Worm (Caenorhabditis elegans) whole organism, young adult: ENCODE results near the gene pho-9.

ENCODE experiments used
- B0019.2 ChIP-seq: fragments of 200-800 bp; sonication (Bioruptor generic); conservative IDR thresholded peaks from 2 replicates; pipeline ENCODE4 v1.3.6; 2022; ENCODE audit warnings: missing genetic modification reagents, missing genetic modification characterization, missing compliant biosample characterization
- B0035.1 ChIP-seq: sonication (generic microtip); optimal IDR thresholded peaks from 2 replicates; lab custom pipeline; 2016; ENCODE audit warnings: missing genetic modification characterization, mild to moderate bottlenecking, missing compliant biosample characterization, missing genotype, missing genetic modification reagents
- B0336.3 ChIP-seq: fragments of 200-800 bp; sonication (Bioruptor generic); IDR thresholded peaks from 2 replicates; pipeline ENCODE4 v1.3.6; 2022; ENCODE audit warnings: missing genetic modification characterization, missing compliant biosample characterization
- C06A6.2 ChIP-seq: fragments of 200-800 bp; sonication (Bioruptor generic); conservative IDR thresholded peaks from 2 replicates; pipeline ENCODE4 v1.3.6; 2022; ENCODE audit warnings: missing genetic modification characterization, missing compliant biosample characterization
- D2030.7 ChIP-seq: fragments of 200-800 bp; sonication (Bioruptor generic); IDR thresholded peaks from 2 replicates; pipeline ENCODE4 v1.3.6; 2022; ENCODE audit warnings: missing genetic modification reagents, missing genetic modification characterization, missing compliant biosample characterization
- F23B12.7 ChIP-seq: sonication (generic microtip); optimal IDR thresholded peaks from 2 replicates; lab custom pipeline; 2017; ENCODE audit warnings: missing genetic modification characterization, mild to moderate bottlenecking, missing compliant biosample characterization, antibody characterized with exemption, moderate library complexity; ENCODE audit not compliant: insufficient read depth
- F37B4.10 ChIP-seq: fragments of 200-800 bp; sonication (Bioruptor generic); IDR thresholded peaks from 2 replicates; pipeline ENCODE4 v1.3.6; 2022; ENCODE audit warnings: missing genetic modification characterization, missing compliant biosample characterization
- F39B2.1 ChIP-seq: fragments of 200-800 bp; sonication (Bioruptor generic); IDR thresholded peaks from 2 replicates; pipeline ENCODE4 v1.3.6; 2022; ENCODE audit warnings: missing genetic modification reagents, missing genetic modification characterization, missing compliant biosample characterization
- F57C9.4 ChIP-seq: sonication (generic microtip); optimal IDR thresholded peaks from 2 replicates; lab custom pipeline; 2017; ENCODE audit warnings: mild to moderate bottlenecking, missing genetic modification characterization, missing compliant biosample characterization
- K11D2.4 ChIP-seq: fragments of 200-800 bp; sonication (Bioruptor generic); IDR thresholded peaks from 2 replicates; pipeline ENCODE4 v1.3.6; 2022; ENCODE audit warnings: missing genetic modification reagents, missing genetic modification characterization, missing compliant biosample characterization
- Y53F4B.3 ChIP-seq: fragments of 200-800 bp; sonication (Bioruptor generic); IDR thresholded peaks from 2 replicates; pipeline ENCODE4 v1.3.6; 2022; ENCODE audit warnings: missing genetic modification reagents, missing genetic modification characterization, missing compliant biosample characterization
- Y79H2A.3 ChIP-seq: fragments of 200-800 bp; sonication (Bioruptor generic); conservative IDR thresholded peaks from 2 replicates; pipeline ENCODE4 v1.3.6; 2022; ENCODE audit warnings: missing genetic modification reagents, missing genetic modification characterization, missing compliant biosample characterization
- Y95B8A.8 ChIP-seq: fragments of 200-800 bp; sonication (Bioruptor generic); IDR thresholded peaks from 2 replicates; pipeline ENCODE4 v1.3.6; 2022; ENCODE audit warnings: missing genetic modification reagents, missing genetic modification characterization, missing compliant biosample characterization
- ama-1 ChIP-seq, 3 experiments: fragments of 150-350 bp in 1 of 3; sonication (generic microtip) in 2 of 3; optimal IDR thresholded peaks; 2 replicates each; lab custom pipeline; 2014 to 2018; ENCODE audit warnings: missing biosample characterization in 2 of 3, missing genetic modification characterization in 2 of 3, missing genetic modification reagents in 2 of 3
- aptf-3 ChIP-seq: fragments of 200-800 bp; sonication (Bioruptor generic); IDR thresholded peaks from 2 replicates; pipeline ENCODE4 v1.3.6; 2022; ENCODE audit warnings: missing genetic modification characterization, missing compliant biosample characterization
- atf-7 ChIP-seq: sonication (generic microtip); optimal IDR thresholded peaks from 2 replicates; lab custom pipeline; 2017; ENCODE audit warnings: mild to moderate bottlenecking, missing genetic modification characterization, missing compliant biosample characterization
- attf-6 ChIP-seq: fragments of 200-800 bp; sonication (Bioruptor generic); IDR thresholded peaks from 2 replicates; pipeline ENCODE4 v1.3.6; 2022; ENCODE audit warnings: missing genetic modification reagents, missing genetic modification characterization, missing compliant biosample characterization
- cebp-1 ChIP-seq, 2 experiments: fragments of 200-800 bp in 1 of 2; sonication (Bioruptor generic) in 1 of 2; sonication (generic microtip) in 1 of 2; IDR thresholded peaks in 1 of 2; optimal IDR thresholded peaks in 1 of 2; 2 replicates each; pipeline versions ENCODE4 v1.3.6 to Lab custom; 2017 to 2022; ENCODE audit warnings: missing compliant biosample characterization in 2 of 2, missing genetic modification characterization in 2 of 2, mild to moderate bottlenecking in 1 of 2, missing genetic modification reagents in 1 of 2, moderate library complexity in 1 of 2
- cebp-2 ChIP-seq: fragments of 200-800 bp; sonication (Bioruptor generic); IDR thresholded peaks from 2 replicates; pipeline ENCODE4 v1.3.6; 2022; ENCODE audit warnings: missing genetic modification characterization, missing compliant biosample characterization
- chd-7 ChIP-seq: sonication (generic microtip); optimal IDR thresholded peaks from 2 replicates; lab custom pipeline; 2016; ENCODE audit warnings: mild to moderate bottlenecking, missing genetic modification characterization, moderate library complexity, missing compliant biosample characterization
- ekl-4 ChIP-seq: fragments of 200-800 bp; sonication (Bioruptor generic); IDR thresholded peaks from 2 replicates; pipeline ENCODE4 v1.3.6; 2022; ENCODE audit warnings: missing genetic modification reagents, missing genetic modification characterization, missing compliant biosample characterization
- ets-4 ChIP-seq: fragments of 200-800 bp; sonication (Bioruptor generic); optimal IDR thresholded peaks from 2 replicates; lab custom pipeline; 2018; ENCODE audit warnings: mild to moderate bottlenecking, missing genetic modification characterization, missing compliant biosample characterization
- gei-17 ChIP-seq: fragments of 200-800 bp; sonication (Bioruptor generic); optimal IDR thresholded peaks from 2 replicates; lab custom pipeline; 2018; ENCODE audit warnings: mild to moderate bottlenecking, missing genetic modification characterization, missing compliant biosample characterization
- him-1 ChIP-seq: sonication (generic microtip); optimal IDR thresholded peaks from 2 replicates; lab custom pipeline; 2016; ENCODE audit warnings: missing genotype, missing genetic modification reagents, missing genetic modification characterization, missing compliant biosample characterization
- hlh-12 ChIP-seq: sonication (generic microtip); optimal IDR thresholded peaks from 2 replicates; lab custom pipeline; 2016; ENCODE audit warnings: missing genetic modification characterization, missing compliant biosample characterization
- hrde-1 ChIP-seq: sonication (generic microtip); optimal IDR thresholded peaks from 2 replicates; lab custom pipeline; 2016; ENCODE audit warnings: missing genetic modification characterization, mild to moderate bottlenecking, missing compliant biosample characterization, moderate library complexity, missing genotype, missing genetic modification reagents, borderline replicate concordance
- hsf-1 ChIP-seq: fragments of 200-800 bp; sonication (Bioruptor generic); IDR thresholded peaks from 2 replicates; pipeline ENCODE4 v1.3.6; 2022; ENCODE audit warnings: missing genetic modification reagents, missing genetic modification characterization, missing compliant biosample characterization
- let-526 ChIP-seq: fragments of 200-800 bp; sonication (Bioruptor generic); IDR thresholded peaks from 2 replicates; pipeline ENCODE4 v1.3.6; 2022; ENCODE audit warnings: missing genetic modification reagents, missing genetic modification characterization, missing compliant biosample characterization
- lin-35 ChIP-seq, 3 experiments: fragments of 150-350 bp in 2 of 3; sonication (generic microtip) in 1 of 3; optimal IDR thresholded peaks; 2 replicates each; lab custom pipeline; 2014 to 2018; ENCODE audit warnings: missing biosample characterization in 3 of 3, missing genetic modification characterization in 3 of 3, missing genetic modification reagents in 3 of 3
- lir-1 ChIP-seq: fragments of 200-800 bp; sonication (Bioruptor generic); conservative IDR thresholded peaks from 2 replicates; pipeline ENCODE4 v1.3.6; 2022; ENCODE audit warnings: missing genetic modification reagents, missing genetic modification characterization, missing compliant biosample characterization
- lsl-1 ChIP-seq: fragments of 200-800 bp; sonication (Bioruptor generic); optimal IDR thresholded peaks from 2 replicates; lab custom pipeline; 2018; ENCODE audit warnings: mild to moderate bottlenecking, missing genetic modification characterization, moderate library complexity, missing compliant biosample characterization
- lsy-27 ChIP-seq: sonication (generic microtip); optimal IDR thresholded peaks from 2 replicates; lab custom pipeline; 2017; ENCODE audit warnings: missing genetic modification characterization, mild to moderate bottlenecking, missing compliant biosample characterization, antibody characterized with exemption, missing genotype, borderline replicate concordance; ENCODE audit not compliant: insufficient read depth
- mel-28 ChIP-seq: sonication (generic microtip); optimal IDR thresholded peaks from 2 replicates; lab custom pipeline; 2016; ENCODE audit warnings: borderline replicate concordance, mild to moderate bottlenecking, missing genetic modification characterization, missing compliant biosample characterization
- mes-4 ChIP-seq: sonication (generic microtip); optimal IDR thresholded peaks from 2 replicates; lab custom pipeline; 2016; ENCODE audit warnings: missing genotype, missing genetic modification characterization, missing compliant biosample characterization
- nfya-1 ChIP-seq: sonication (generic microtip); optimal IDR thresholded peaks from 2 replicates; lab custom pipeline; 2017; ENCODE audit warnings: antibody characterized with exemption, missing compliant biosample characterization, missing genetic modification characterization, borderline replicate concordance; ENCODE audit not compliant: insufficient read depth
- nhr-27 ChIP-seq: fragments of 200-800 bp; sonication (Bioruptor generic); optimal IDR thresholded peaks from 2 replicates; lab custom pipeline; 2018; ENCODE audit warnings: mild to moderate bottlenecking, missing genetic modification characterization, moderate library complexity, missing compliant biosample characterization
- nhr-80 ChIP-seq: sonication (generic microtip); optimal IDR thresholded peaks from 2 replicates; lab custom pipeline; 2016; ENCODE audit warnings: missing genetic modification characterization, missing compliant biosample characterization
- nhr-90 ChIP-seq: sonication (generic microtip); optimal IDR thresholded peaks from 2 replicates; lab custom pipeline; 2016; ENCODE audit warnings: missing genotype, mild to moderate bottlenecking, missing genetic modification characterization, missing compliant biosample characterization
- rec-8 ChIP-seq, 2 experiments: sonication (generic microtip); optimal IDR thresholded peaks; 2 replicates each; lab custom pipeline; 2016; ENCODE audit warnings: mild to moderate bottlenecking in 2 of 2, missing genetic modification characterization in 2 of 2, missing genetic modification reagents in 2 of 2, missing genotype in 2 of 2, missing biosample characterization in 1 of 2, missing compliant biosample characterization in 1 of 2, moderate library complexity in 1 of 2
- somi-1 ChIP-seq: fragments of 200-800 bp; sonication (Bioruptor generic); optimal IDR thresholded peaks from 2 replicates; lab custom pipeline; 2018; ENCODE audit warnings: mild to moderate bottlenecking, missing genetic modification characterization, missing compliant biosample characterization
- sptf-2 ChIP-seq: fragments of 200-800 bp; sonication (Bioruptor generic); optimal IDR thresholded peaks from 2 replicates; lab custom pipeline; 2018; ENCODE audit warnings: mild to moderate bottlenecking, missing genetic modification characterization, missing compliant biosample characterization
- unc-62 ChIP-seq: fragments of 150-350 bp; optimal IDR thresholded peaks from 2 replicates; lab custom pipeline; 2014; ENCODE audit warnings: missing biosample characterization, missing genetic modification reagents, missing genetic modification characterization
- zim-3 ChIP-seq: sonication (generic microtip); optimal IDR thresholded peaks from 2 replicates; lab custom pipeline; 2017; ENCODE audit warnings: mild to moderate bottlenecking, missing genetic modification characterization, moderate library complexity, missing compliant biosample characterization
- ztf-26 ChIP-seq: sonication (generic microtip); optimal IDR thresholded peaks from 2 replicates; lab custom pipeline; 2017; ENCODE audit warnings: missing genetic modification characterization, missing compliant biosample characterization
- ztf-3 ChIP-seq: fragments of 200-800 bp; sonication (Bioruptor generic); optimal IDR thresholded peaks from 2 replicates; lab custom pipeline; 2018; ENCODE audit warnings: mild to moderate bottlenecking, missing genetic modification characterization, missing compliant biosample characterization
- ztf-6 ChIP-seq: fragments of 200-800 bp; sonication (Bioruptor generic); IDR thresholded peaks from 2 replicates; pipeline ENCODE4 v1.3.6; 2022; ENCODE audit warnings: missing genetic modification reagents, missing genetic modification characterization, missing compliant biosample characterization

pho-9 gene

ce11 chrIII:2785840-2786239 lies 25.2 kb upstream of the pho-9 start, which contains the start of gene Y71H2AM.20 (continued):
- peak; percentile 30 to 95 (median 34) for TF ChIP-seq lin-35 (GFP tag; optimal IDR thresholded peaks at IDR 0.05; lab: Kevin White, UChicago)
- TF ChIP-seq aptf-3 (GFP tag; lab: Robert Waterston, UW) = no peak
- no peak for TF ChIP-seq ets-4 (GFP tag; lab: Kevin White, UChicago)
- no peak for TF ChIP-seq hrde-1 (tag; lab: Kevin White, UChicago)
- TF ChIP-seq B0035.1 (tag; lab: Kevin White, UChicago) = no peak
- no peak for TF ChIP-seq gei-17 (GFP tag; lab: Kevin White, UChicago)
- TF ChIP-seq F57C9.4 = no peak
- peak; percentile 94 for TF ChIP-seq Y95B8A.8 (GFP tag; lab: Robert Waterston, UW)
- TF ChIP-seq F39B2.1 (GFP tag; lab: Robert Waterston, UW) = no peak
- no peak for TF ChIP-seq mel-28 (tag; lab: Kevin White, UChicago)
- peak; percentile 69; the same call in 1 of the 2 replicates for TF ChIP-seq B0336.3 (GFP tag; lab: Robert Waterston, UW)
- peak; percentile 85 for TF ChIP-seq B0019.2 (GFP tag; lab: Robert Waterston, UW)
- TF ChIP-seq mes-4 = no peak
- TF ChIP-seq ztf-26 (tag; lab: Kevin White, UChicago) = peak; percentile 72
- TF ChIP-seq nhr-80 (tag; lab: Kevin White, UChicago) = peak; percentile 86
- TF ChIP-seq nhr-27 (tag; lab: Kevin White, UChicago) = no peak
- peak; percentile 74; the same call in 1 of the 2 replicates for TF ChIP-seq Y79H2A.3
- TF ChIP-seq chd-7 (tag; lab: Kevin White, UChicago) = peak; percentile 67
- peak; percentile 76; the same call in 1 of the 2 replicates for TF ChIP-seq hsf-1 (GFP tag; lab: Robert Waterston, UW)
- no peak for TF ChIP-seq F37B4.10 (GFP tag; lab: Robert Waterston, UW)
- TF ChIP-seq lsl-1 (GFP tag; lab: Kevin White, UChicago) = peak; percentile 92
- peak; percentile 54; the same call in 1 of the 2 replicates for TF ChIP-seq cebp-1 (GFP tag; IDR thresholded peaks at IDR 0.05; lab: Robert Waterston, UW)
- TF ChIP-seq cebp-1 (tag; optimal IDR thresholded peaks at IDR 0.05; lab: Kevin White, UChicago) = peak; percentile 90
- no peak for TF ChIP-seq him-1
- TF ChIP-seq let-526 (GFP tag; lab: Robert Waterston, UW) = peak; percentile 74; the same call in 1 of the 2 replicates
- no peak for TF ChIP-seq cebp-2
- TF ChIP-seq D2030.7 (GFP tag; lab: Robert Waterston, UW) = peak; percentile 93
- 0 out of 2 replicates have a peak, but pooled peaks have one; percentile 24 for TF ChIP-seq C06A6.2 (GFP tag; lab: Robert Waterston, UW)
- peak; percentile 71; the same call in 1 of the 2 replicates for TF ChIP-seq Y53F4B.3
- TF ChIP-seq hlh-12 = no peak
- peak; percentile 10 for TF ChIP-seq ztf-3 (GFP tag; lab: Kevin White, UChicago)
- TF ChIP-seq nfya-1 = no peak
- TF ChIP-seq attf-6 (GFP tag; lab: Robert Waterston, UW) = 0 out of 2 replicates have a peak, but pooled peaks have one; percentile 16
- peak; percentile 91 for TF ChIP-seq K11D2.4 (GFP tag; lab: Robert Waterston, UW)
- TF ChIP-seq atf-7 (tag; lab: Kevin White, UChicago) = peak; percentile 56
- peak; percentile 98 for TF ChIP-seq F23B12.7 (tag; lab: Kevin White, UChicago)
- no peak for TF ChIP-seq ama-1 (optimal IDR thresholded peaks at IDR 0.05; lab: Kevin White, UChicago)
- TF ChIP-seq ama-1 (GFP tag; optimal IDR thresholded peaks at IDR 0.05; lab: Kevin White, UChicago) = no peak
- TF ChIP-seq ztf-6 = peak; percentile 49; the same call in 1 of the 2 replicates
- TF ChIP-seq rec-8 (tag; optimal IDR thresholded peaks at IDR 0.05; lab: Kevin White, UChicago) = peak in 1 of 2 experiments; percentile 13
- TF ChIP-seq lir-1 (GFP tag; lab: Robert Waterston, UW) = peak; percentile 88
- TF ChIP-seq lsy-27 (tag; lab: Kevin White, UChicago) = peak; percentile 69
- no peak for TF ChIP-seq sptf-2 (GFP tag; lab: Kevin White, UChicago)
- peak; percentile 95 for TF ChIP-seq ekl-4 (GFP tag; lab: Robert Waterston, UW)
- peak; percentile 61 for TF ChIP-seq somi-1 (GFP tag; lab: Kevin White, UChicago)
- TF ChIP-seq zim-3 (tag; lab: Kevin White, UChicago) = no peak
- TF ChIP-seq nhr-90 (tag; lab: Kevin White, UChicago) = peak; percentile 84
- peak; percentile 62 for TF ChIP-seq unc-62 (GFP tag; lab: Kevin White, UChicago)
